Worm (Caenorhabditis elegans) whole organism, mixed stage, embryonic: ENCODE data around the gene ZK1290.15.

Experiments
- M03D4.4 ChIP-seq: sonication (generic microtip); optimal IDR thresholded peaks from 2 replicates; lab custom pipeline; 2017; ENCODE audit warnings: mild to moderate bottlenecking, missing genetic modification characterization, missing compliant biosample characterization
- ces-1 ChIP-seq: fragments of 150-350 bp; optimal IDR thresholded peaks from 2 replicates; lab custom pipeline; 2014; ENCODE audit warnings: missing biosample characterization, missing genetic modification reagents, missing genetic modification characterization
- drap-1 ChIP-seq: fragments of 200-800 bp; sonication (Bioruptor generic); optimal IDR thresholded peaks from 3 replicates; lab custom pipeline; 2018; ENCODE audit warnings: mild to moderate bottlenecking, missing genetic modification characterization, missing compliant biosample characterization
- elt-3 ChIP-seq: fragments of 150-350 bp; optimal IDR thresholded peaks from 2 replicates; lab custom pipeline; 2014; ENCODE audit warnings: missing biosample characterization, missing genetic modification characterization
- mab-5 ChIP-seq: fragments of 150-350 bp; optimal IDR thresholded peaks from 2 replicates; lab custom pipeline; 2014; ENCODE audit warnings: missing biosample characterization, missing genetic modification characterization
- mep-1 ChIP-seq: fragments of 150-350 bp; optimal IDR thresholded peaks from 2 replicates; lab custom pipeline; 2017; ENCODE audit warnings: missing biosample characterization, missing genetic modification reagents, missing genetic modification characterization, inconsistent platforms
- nhr-12 ChIP-seq: fragments of 150-350 bp; optimal IDR thresholded peaks from 2 replicates; lab custom pipeline; 2014; ENCODE audit warnings: missing biosample characterization, missing genetic modification characterization
- nhr-2 ChIP-seq: fragments of 150-350 bp; optimal IDR thresholded peaks from 2 replicates; lab custom pipeline; 2014; ENCODE audit warnings: missing biosample characterization, missing genetic modification characterization
- nhr-237 ChIP-seq: fragments of 150-350 bp; optimal IDR thresholded peaks from 2 replicates; lab custom pipeline; 2014; ENCODE audit warnings: missing biosample characterization, missing genetic modification characterization
- snpc-4 ChIP-seq: fragments of 150-350 bp; optimal IDR thresholded peaks from 2 replicates; lab custom pipeline; 2014; ENCODE audit warnings: missing biosample characterization, missing genetic modification characterization
- unc-39 ChIP-seq: fragments of 150-350 bp; optimal IDR thresholded peaks from 2 replicates; lab custom pipeline; 2014; ENCODE audit warnings: missing biosample characterization, missing genetic modification characterization

DNA sequence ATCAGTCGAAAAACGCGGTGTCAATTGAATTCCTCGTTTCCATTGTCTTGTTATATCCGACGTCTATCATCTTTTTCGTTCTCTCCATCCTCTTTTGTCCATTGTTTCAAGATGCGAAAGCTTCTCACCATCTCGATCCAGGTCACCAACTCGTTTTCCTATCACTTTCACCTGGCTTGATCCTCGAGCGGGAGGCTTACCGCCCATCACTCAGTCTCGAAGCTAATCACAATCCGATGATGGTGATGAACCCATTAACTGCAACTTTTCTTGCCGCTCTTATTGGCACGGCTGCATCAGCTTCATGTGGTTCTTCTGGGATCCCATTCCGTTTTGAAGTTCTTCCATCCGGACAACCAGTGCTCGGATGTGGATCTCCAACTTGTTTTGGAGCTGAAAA is 7.6 kb downstream of the ZK1290.15 start, which contains the start of gene wrt-1:
- TF ChIP-seq nhr-12 (tag; lab: Kevin White, UChicago): no peak
- TF ChIP-seq elt-3 (tag; lab: Kevin White, UChicago): no peak
- no peak for TF ChIP-seq M03D4.4
- TF ChIP-seq ces-1: no peak
- no peak for TF ChIP-seq nhr-237 (tag; lab: Kevin White, UChicago)
- TF ChIP-seq drap-1 (GFP tag; lab: Kevin White, UChicago): no peak
- TF ChIP-seq mab-5 (tag; lab: Kevin White, UChicago): no peak
- no peak for TF ChIP-seq mep-1 (tag; lab: Kevin White, UChicago)
- no peak for TF ChIP-seq snpc-4 (tag; lab: Kevin White, UChicago)
- TF ChIP-seq nhr-2: no peak
- no peak for TF ChIP-seq unc-39 (tag; lab: Kevin White, UChicago)
